Fruit fly (Drosophila melanogaster) whole organism, embryonic: ENCODE measurements around the gene KdelR.

Experiments used
- Antp ChIP-seq: fragments of 200-800 bp; sonication (Bioruptor generic); optimal IDR thresholded peaks from 3 replicates; lab custom pipeline; 2016; ENCODE audit warnings: missing biosample characterization, missing genetic modification characterization
- Atf-2 ChIP-seq: fragments of 200-800 bp; sonication (Bioruptor generic); optimal IDR thresholded peaks from 2 replicates; lab custom pipeline; 2016; ENCODE audit warnings: missing biosample characterization, missing genetic modification characterization
- Awh ChIP-seq: fragments of 200-800 bp; sonication (Bioruptor generic); IDR thresholded peaks from 2 replicates; pipeline ENCODE4, ENCODE4 v1.3.6; 2022; ENCODE audit warnings: missing biosample characterization, missing genetic modification characterization
- BtbVII ChIP-seq: fragments of 200-800 bp; sonication (Bioruptor generic); optimal IDR thresholded peaks from 3 replicates; lab custom pipeline; 2017; ENCODE audit warnings: missing biosample characterization, mild to moderate bottlenecking, missing genetic modification characterization
- Bteb2 ChIP-seq: fragments of 200-800 bp; sonication (Bioruptor generic); optimal IDR thresholded peaks from 2 replicates; lab custom pipeline; 2016; ENCODE audit warnings: missing biosample characterization, missing genetic modification characterization
- C15 ChIP-seq: fragments of 200-800 bp; sonication (Bioruptor generic); IDR thresholded peaks from 3 replicates; pipeline ENCODE4 v1.3.6; 2022; ENCODE audit warnings: missing biosample characterization, missing genetic modification characterization
- CG10274 ChIP-seq: fragments of 200-800 bp; sonication (Bioruptor generic); optimal IDR thresholded peaks from 3 replicates; lab custom pipeline; 2017; ENCODE audit warnings: missing biosample characterization, mild to moderate bottlenecking, missing genetic modification characterization
- CG11247 ChIP-seq: fragments of 200-800 bp; sonication (Bioruptor generic); IDR thresholded peaks from 2 replicates; pipeline ENCODE4 v1.3.6; 2022; ENCODE audit warnings: missing biosample characterization, missing genetic modification characterization
- CG11504 ChIP-seq: fragments of 200-800 bp; sonication (Bioruptor generic); optimal IDR thresholded peaks from 3 replicates; lab custom pipeline; 2019; ENCODE audit warnings: missing biosample characterization, mild to moderate bottlenecking, missing genetic modification characterization, moderate library complexity
- CG13287 ChIP-seq: fragments of 200-800 bp; sonication (Bioruptor generic); IDR thresholded peaks from 2 replicates; pipeline ENCODE4 v1.3.6; 2022; ENCODE audit warnings: missing biosample characterization, missing genetic modification characterization; ENCODE audit not compliant: partially characterized antibody
- CG14014 ChIP-seq: fragments of 200-800 bp; sonication (Bioruptor generic); IDR thresholded peaks from 2 replicates; pipeline ENCODE4 v1.3.6; 2022; ENCODE audit warnings: missing biosample characterization, missing genetic modification characterization
- CG17328 ChIP-seq: fragments of 200-800 bp; sonication (Bioruptor generic); IDR thresholded peaks from 2 replicates; pipeline ENCODE4 v1.3.6; 2022; ENCODE audit warnings: missing biosample characterization, missing genetic modification characterization
- CG17912 ChIP-seq: fragments of 200-800 bp; sonication (Bioruptor generic); optimal IDR thresholded peaks from 2 replicates; lab custom pipeline; 2018; ENCODE audit warnings: missing biosample characterization, mild to moderate bottlenecking, missing genetic modification characterization
- CG31441 ChIP-seq: fragments of 200-800 bp; sonication (Bioruptor generic); IDR thresholded peaks from 2 replicates; pipeline ENCODE4 v1.3.6; 2022; ENCODE audit warnings: missing biosample characterization, missing genetic modification characterization
- CG32772 ChIP-seq: fragments of 200-800 bp; sonication (Bioruptor generic); IDR thresholded peaks from 2 replicates; pipeline ENCODE4 v1.3.6; 2022; ENCODE audit warnings: missing biosample characterization, missing genetic modification characterization
- CG4282 ChIP-seq: fragments of 200-800 bp; sonication (Bioruptor generic); optimal IDR thresholded peaks from 2 replicates; lab custom pipeline; 2016; ENCODE audit warnings: missing biosample characterization, missing genetic modification characterization
- CG4360 ChIP-seq: fragments of 200-800 bp; sonication (Bioruptor generic); IDR thresholded peaks from 2 replicates; pipeline ENCODE4 v1.3.6; 2022; ENCODE audit warnings: missing biosample characterization, missing genetic modification characterization
- CG4424 ChIP-seq: fragments of 200-800 bp; sonication (Bioruptor generic); optimal IDR thresholded peaks from 3 replicates; lab custom pipeline; 2016; ENCODE audit warnings: missing biosample characterization, missing genetic modification characterization
- CG6791 ChIP-seq: fragments of 200-800 bp; sonication (Bioruptor generic); IDR thresholded peaks from 3 replicates; pipeline ENCODE4 v1.3.6; 2022; ENCODE audit warnings: missing biosample characterization, missing genetic modification characterization; ENCODE audit not compliant: partially characterized antibody
- CG7963 ChIP-seq: fragments of 200-800 bp; sonication (Bioruptor generic); IDR thresholded peaks from 3 replicates; pipeline ENCODE4 v1.3.6; 2022; ENCODE audit warnings: missing biosample characterization, missing genetic modification characterization; ENCODE audit not compliant: partially characterized antibody
- CG8089 ChIP-seq: fragments of 200-800 bp; sonication (Bioruptor generic); optimal IDR thresholded peaks from 3 replicates; lab custom pipeline; 2016; ENCODE audit warnings: missing biosample characterization, missing genetic modification characterization
- CG8281 ChIP-seq: fragments of 200-800 bp; sonication (Bioruptor generic); optimal IDR thresholded peaks from 2 replicates; lab custom pipeline; 2018; ENCODE audit warnings: missing biosample characterization, mild to moderate bottlenecking, missing genetic modification characterization, moderate library complexity
- CG9215 ChIP-seq: fragments of 200-800 bp; sonication (Bioruptor generic); IDR thresholded peaks from 2 replicates; pipeline ENCODE4 v1.3.6; 2022; ENCODE audit warnings: missing biosample characterization, missing genetic modification characterization
- CG9876 ChIP-seq: fragments of 200-800 bp; sonication (Bioruptor generic); optimal IDR thresholded peaks from 2 replicates; lab custom pipeline; 2016; ENCODE audit warnings: missing biosample characterization, missing genetic modification characterization
- CrebB ChIP-seq: fragments of 200-800 bp; sonication (Bioruptor generic); optimal IDR thresholded peaks from 3 replicates; lab custom pipeline; 2018; ENCODE audit warnings: missing biosample characterization, mild to moderate bottlenecking, missing genetic modification characterization
- Hmr ChIP-seq: fragments of 200-800 bp; sonication (Bioruptor generic); optimal IDR thresholded peaks from 3 replicates; lab custom pipeline; 2017; ENCODE audit warnings: mild to moderate bottlenecking, missing biosample characterization, missing genetic modification reagents, missing genetic modification characterization
- Hr51 ChIP-seq, 2 experiments: fragments of 200-800 bp; sonication (Bioruptor generic); optimal IDR thresholded peaks; 2 replicates in 1 of 2; 3 replicates in 1 of 2; lab custom pipeline; 2016 to 2018; ENCODE audit warnings: missing biosample characterization in 2 of 2, missing genetic modification characterization in 2 of 2, mild to moderate bottlenecking in 1 of 2, moderate library complexity in 1 of 2
- NC2β ChIP-seq: fragments of 200-800 bp; sonication (Bioruptor generic); optimal IDR thresholded peaks from 2 replicates; lab custom pipeline; 2016; ENCODE audit warnings: missing biosample characterization, missing genetic modification characterization
- TFAM ChIP-seq: fragments of 200-800 bp; sonication (Bioruptor generic); optimal IDR thresholded peaks from 2 replicates; lab custom pipeline; 2017; ENCODE audit warnings: missing biosample characterization, missing genetic modification characterization, inconsistent platforms
- Trl ChIP-seq, 3 experiments: fragments of >200 bp in 2 of 3; fragments of 200-800 bp in 1 of 3; sonication (Bioruptor generic) in 1 of 3; optimal IDR thresholded peaks; 2 replicates in 1 of 3; 3 replicates in 2 of 3; lab custom pipeline; 2016 to 2017; ENCODE audit warnings: missing biosample characterization in 1 of 3, missing genetic modification characterization in 1 of 3
- YL-1 ChIP-seq: fragments of 200-800 bp; sonication (Bioruptor generic); optimal IDR thresholded peaks from 3 replicates; lab custom pipeline; 2017; ENCODE audit warnings: missing biosample characterization, mild to moderate bottlenecking, missing genetic modification characterization
- bigmax ChIP-seq: fragments of 200-800 bp; sonication (Bioruptor generic); optimal IDR thresholded peaks from 2 replicates; lab custom pipeline; 2018; ENCODE audit warnings: missing biosample characterization, mild to moderate bottlenecking, missing genetic modification characterization
- btn ChIP-seq: fragments of 200-800 bp; sonication (Bioruptor generic); optimal IDR thresholded peaks from 2 replicates; lab custom pipeline; 2016; ENCODE audit warnings: missing biosample characterization, missing genetic modification characterization
- caup ChIP-seq: fragments of 200-800 bp; sonication (Bioruptor generic); optimal IDR thresholded peaks from 3 replicates; lab custom pipeline; 2017; ENCODE audit warnings: missing biosample characterization, mild to moderate bottlenecking, missing genetic modification characterization, moderate library complexity; ENCODE audit not compliant: severe bottlenecking
- ci ChIP-seq: fragments of 200-800 bp; sonication (Bioruptor generic); IDR thresholded peaks from 3 replicates; pipeline ENCODE4 v1.3.6; 2022; ENCODE audit warnings: missing biosample characterization, missing genetic modification characterization
- dati ChIP-seq: fragments of 200-800 bp; sonication (Bioruptor generic); IDR thresholded peaks from 2 replicates; pipeline ENCODE4 v1.3.6; 2022; ENCODE audit warnings: missing biosample characterization, missing genetic modification characterization
- esg ChIP-seq: fragments of 200-800 bp; sonication (Bioruptor generic); conservative IDR thresholded peaks from 2 replicates; pipeline ENCODE4 v1.3.6; 2022; ENCODE audit warnings: missing biosample characterization, missing genetic modification characterization
- fd102C ChIP-seq: fragments of 200-800 bp; sonication (Bioruptor generic); optimal IDR thresholded peaks from 2 replicates; lab custom pipeline; 2018; ENCODE audit warnings: missing biosample characterization, mild to moderate bottlenecking, missing genetic modification characterization, moderate library complexity
- gcm ChIP-seq: fragments of 200-800 bp; sonication (Bioruptor generic); optimal IDR thresholded peaks from 2 replicates; lab custom pipeline; 2019; ENCODE audit warnings: missing biosample characterization, mild to moderate bottlenecking, missing genetic modification characterization, moderate library complexity
- klu ChIP-seq: fragments of 200-800 bp; sonication (Bioruptor generic); IDR thresholded peaks from 2 replicates; pipeline ENCODE4 v1.3.6; 2022; ENCODE audit warnings: missing biosample characterization, missing genetic modification characterization
- knrl ChIP-seq: fragments of 200-800 bp; sonication (Bioruptor generic); IDR thresholded peaks from 3 replicates; pipeline ENCODE4 v1.3.6; 2022; ENCODE audit warnings: missing biosample characterization, missing genetic modification characterization; ENCODE audit not compliant: partially characterized antibody
- lilli ChIP-seq: fragments of 200-800 bp; sonication (Bioruptor generic); optimal IDR thresholded peaks from 3 replicates; lab custom pipeline; 2016; ENCODE audit warnings: missing biosample characterization, missing genetic modification characterization
- nerfin-1 ChIP-seq: fragments of 200-800 bp; sonication (Bioruptor generic); optimal IDR thresholded peaks from 3 replicates; lab custom pipeline; 2019; ENCODE audit warnings: missing biosample characterization, mild to moderate bottlenecking, missing genetic modification characterization, moderate library complexity
- oc ChIP-seq: fragments of 200-800 bp; sonication (Bioruptor generic); optimal IDR thresholded peaks from 2 replicates; lab custom pipeline; 2018; ENCODE audit warnings: missing biosample characterization, mild to moderate bottlenecking, missing genetic modification characterization, moderate library complexity
- pfk ChIP-seq: fragments of 200-800 bp; sonication (Bioruptor generic); optimal IDR thresholded peaks from 2 replicates; lab custom pipeline; 2018; ENCODE audit warnings: missing biosample characterization, mild to moderate bottlenecking, missing genetic modification characterization, moderate library complexity
- schlank ChIP-seq: fragments of 200-800 bp; sonication (Bioruptor generic); optimal IDR thresholded peaks from 2 replicates; lab custom pipeline; 2018; ENCODE audit warnings: missing biosample characterization, mild to moderate bottlenecking, missing genetic modification characterization
- scrt ChIP-seq: fragments of 200-800 bp; sonication (Bioruptor generic); optimal IDR thresholded peaks from 2 replicates; lab custom pipeline; 2018; ENCODE audit warnings: missing biosample characterization, mild to moderate bottlenecking, missing genetic modification characterization, moderate library complexity
- shn ChIP-seq: fragments of 200-800 bp; sonication (Bioruptor generic); optimal IDR thresholded peaks from 3 replicates; lab custom pipeline; 2016; ENCODE audit warnings: missing biosample characterization, missing genetic modification characterization
- sim ChIP-seq: fragments of 200-800 bp; sonication (Bioruptor generic); IDR thresholded peaks from 2 replicates; pipeline ENCODE4 v1.3.6; 2022; ENCODE audit warnings: missing biosample characterization, missing genetic modification characterization
- wdn ChIP-seq: fragments of 200-800 bp; sonication (Bioruptor generic); IDR thresholded peaks from 2 replicates; pipeline ENCODE4 v1.3.6; 2022; ENCODE audit warnings: missing biosample characterization, missing genetic modification characterization

KdelR gene

dm6 chr2L:10468388-10468787, 41.7 kb downstream of the KdelR start (continued):
- TF ChIP-seq oc (peak; percentile 50), CG4282 (GFP tag; lab: Kevin White, UChicago) (no peak), Awh (GFP tag; lab: Robert Waterston, UW) (peak; percentile 58), gcm (GFP tag; lab: Kevin White, UChicago) (peak; percentile 2), Hmr (peak; percentile 43), CG11247 (GFP tag; lab: Robert Waterston, UW) (peak; percentile 55; the same call in 1 of the 2 replicates), klu (GFP tag; lab: Robert Waterston, UW) (no peak), CG17912 (no peak), CG17328 (GFP tag; lab: Robert Waterston, UW) (no peak), Antp (peak; percentile 49), Trl (optimal IDR thresholded peaks at IDR 0.05; lab: Kevin White, UChicago) (no peak), Trl (GFP tag; optimal IDR thresholded peaks at IDR 0.05; lab: Kevin White, UChicago) (peak; percentile 38), knrl (GFP tag; lab: Robert Waterston, UW) (no peak), NC2β (GFP tag; lab: Kevin White, UChicago) (no peak), BtbVII (GFP tag; lab: Kevin White, UChicago) (peak; percentile 18), CG31441 (GFP tag; lab: Robert Waterston, UW) (peak; percentile 64), wdn (no peak), Atf-2 (GFP tag; lab: Kevin White, UChicago) (no peak), CG32772 (GFP tag; lab: Robert Waterston, UW) (peak; percentile 51; the same call in 1 of the 2 replicates), CG10274 (GFP tag; lab: Kevin White, UChicago) (no peak), btn (no peak), sim (GFP tag; lab: Robert Waterston, UW) (no peak), CG14014 (GFP tag; lab: Robert Waterston, UW) (peak; percentile 58; the same call in 1 of the 2 replicates), CG4424 (peak; percentile 27), schlank (tag; lab: Kevin White, UChicago) (peak; percentile 26), CrebB (tag; lab: Kevin White, UChicago) (no peak), scrt (GFP tag; lab: Kevin White, UChicago) (peak; percentile 23), nerfin-1 (tag; lab: Kevin White, UChicago) (no peak), CG9876 (GFP tag; lab: Kevin White, UChicago) (no peak), lilli (GFP tag; lab: Kevin White, UChicago) (peak; percentile 52), CG7963 (GFP tag; lab: Robert Waterston, UW) (no peak), C15 (GFP tag; lab: Robert Waterston, UW) (no peak), fd102C (no peak), YL-1 (GFP tag; lab: Kevin White, UChicago) (no peak), Hr51 (GFP tag; optimal IDR thresholded peaks at IDR 0.05; lab: Kevin White, UChicago) (peak; percentile 3 to 56), shn (GFP tag; lab: Kevin White, UChicago) (no peak), CG8089 (GFP tag; lab: Kevin White, UChicago) (no peak), Bteb2 (no peak), caup (GFP tag; lab: Kevin White, UChicago) (peak; percentile 45), CG8281 (tag; lab: Kevin White, UChicago) (peak; percentile 3), CG4360 (no peak), CG13287 (no peak), esg (peak; percentile 61), CG11504 (tag; lab: Kevin White, UChicago) (peak; percentile 75), ci (peak; percentile 75; the same call in 2 of the 3 replicates), bigmax (GFP tag; lab: Kevin White, UChicago) (no peak), pfk (GFP tag; lab: Kevin White, UChicago) (no peak), TFAM (GFP tag; lab: Kevin White, UChicago) (no peak), CG6791 (GFP tag; lab: Robert Waterston, UW) (no peak), dati (GFP tag; lab: Robert Waterston, UW) (peak; percentile 56; the same call in 1 of the 2 replicates), CG9215 (GFP tag; lab: Robert Waterston, UW) (no peak; the same call in 1 of the 2 replicates)
